Worm (Caenorhabditis elegans) whole organism, L1 larva: ENCODE data around the gene srlf-17.

Experiments used
- C04F5.9 ChIP-seq: sonication (generic microtip); optimal IDR thresholded peaks from 2 replicates; lab custom pipeline; 2016; ENCODE audit warnings: missing genetic modification characterization, missing compliant biosample characterization
- C34B4.2 ChIP-seq: sonication (generic microtip); optimal IDR thresholded peaks from 2 replicates; lab custom pipeline; 2017; ENCODE audit warnings: mild to moderate bottlenecking, missing genetic modification characterization, missing compliant biosample characterization
- Y116A8C.19 ChIP-seq: sonication (generic microtip); optimal IDR thresholded peaks from 2 replicates; lab custom pipeline; 2016; ENCODE audit warnings: missing compliant biosample characterization, missing genetic modification characterization, borderline replicate concordance
- aha-1 ChIP-seq: fragments of 150-350 bp; optimal IDR thresholded peaks from 2 replicates; lab custom pipeline; 2014; ENCODE audit warnings: missing biosample characterization, missing genetic modification characterization
- alr-1 ChIP-seq: fragments of 200-800 bp; sonication (Bioruptor generic); optimal IDR thresholded peaks from 2 replicates; lab custom pipeline; 2018; ENCODE audit warnings: borderline replicate concordance, mild to moderate bottlenecking, missing genetic modification characterization, missing compliant biosample characterization
- aly-2 ChIP-seq: fragments of 150-350 bp; optimal IDR thresholded peaks from 2 replicates; lab custom pipeline; 2014; ENCODE audit warnings: missing biosample characterization, missing genetic modification characterization
- ama-1 ChIP-seq: fragments of 150-350 bp; optimal IDR thresholded peaks from 2 replicates; lab custom pipeline; 2014
- ceh-88 ChIP-seq: fragments of 200-800 bp; sonication (Bioruptor generic); IDR thresholded peaks from 2 replicates; pipeline ENCODE4 v1.3.6; 2022; ENCODE audit warnings: missing genetic modification characterization, missing compliant biosample characterization
- dpl-1 ChIP-seq, 3 experiments: fragments of 150-350 bp in 2 of 3; sonication (generic microtip) in 1 of 3; optimal IDR thresholded peaks; 2 replicates each; lab custom pipeline; 2014 to 2017; ENCODE audit warnings: missing biosample characterization in 3 of 3, missing genetic modification characterization in 3 of 3, missing genetic modification reagents in 3 of 3
- dsc-1 ChIP-seq: sonication (generic microtip); optimal IDR thresholded peaks from 2 replicates; lab custom pipeline; 2016; ENCODE audit warnings: mild to moderate bottlenecking, missing genetic modification characterization, missing compliant biosample characterization
- efl-1 ChIP-seq, 4 experiments: fragments of 150-350 bp; optimal IDR thresholded peaks in 3 of 4; peaks in 1 of 4; 1 replicate in 1 of 4; 2 replicates in 3 of 4; lab custom pipeline; 2014; ENCODE audit warnings: missing biosample characterization in 2 of 4, missing genetic modification characterization in 2 of 4, missing genetic modification reagents in 2 of 4
- efl-3 ChIP-seq: fragments of 200-800 bp; sonication (Bioruptor generic); optimal IDR thresholded peaks from 2 replicates; lab custom pipeline; 2018; ENCODE audit warnings: mild to moderate bottlenecking, missing genetic modification characterization, missing compliant biosample characterization
- egl-13 ChIP-seq: sonication (generic microtip); optimal IDR thresholded peaks from 2 replicates; lab custom pipeline; 2016; ENCODE audit warnings: missing genotype, missing genetic modification reagents, missing genetic modification characterization, missing compliant biosample characterization
- egl-27 ChIP-seq, 2 experiments: fragments of 150-350 bp in 1 of 2; sonication (generic microtip); optimal IDR thresholded peaks; 3 replicates each; lab custom pipeline; 2017 to 2018; ENCODE audit warnings: missing biosample characterization in 2 of 2, missing genetic modification characterization in 2 of 2, missing genetic modification reagents in 2 of 2
- elt-3 ChIP-seq, 6 experiments: fragments of 150-350 bp in 1 of 6; sonication (generic microtip); optimal IDR thresholded peaks; 2 replicates each; lab custom pipeline; 2017 to 2018; ENCODE audit warnings: missing biosample characterization in 6 of 6, missing genetic modification characterization in 6 of 6, inconsistent platforms in 1 of 6
- fkh-8 ChIP-seq: sonication (generic microtip); optimal IDR thresholded peaks from 2 replicates; lab custom pipeline; 2016; ENCODE audit warnings: mild to moderate bottlenecking, missing genetic modification characterization, missing compliant biosample characterization
- fos-1 ChIP-seq: fragments of 150-350 bp; optimal IDR thresholded peaks from 2 replicates; lab custom pipeline; 2014; ENCODE audit warnings: missing biosample characterization, missing genetic modification characterization
- hlh-17 ChIP-seq: fragments of 200-800 bp; sonication (Bioruptor generic); optimal IDR thresholded peaks from 2 replicates; lab custom pipeline; 2018; ENCODE audit warnings: missing genetic modification characterization, mild to moderate bottlenecking, missing compliant biosample characterization, moderate library complexity, borderline replicate concordance
- hpl-2 ChIP-seq: fragments of 150-350 bp; optimal IDR thresholded peaks from 2 replicates; lab custom pipeline; 2014; ENCODE audit warnings: missing biosample characterization, missing genetic modification reagents, missing genetic modification characterization
- irx-1 ChIP-seq: sonication (generic microtip); optimal IDR thresholded peaks from 2 replicates; lab custom pipeline; 2016; ENCODE audit warnings: missing genetic modification characterization, missing compliant biosample characterization
- lin-14 ChIP-seq: fragments of 200-800 bp; sonication (Bioruptor generic); optimal IDR thresholded peaks from 2 replicates; lab custom pipeline; 2018; ENCODE audit warnings: mild to moderate bottlenecking, missing genetic modification characterization, moderate library complexity, missing compliant biosample characterization
- lin-39 ChIP-seq: fragments of 150-350 bp; optimal IDR thresholded peaks from 2 replicates; lab custom pipeline; 2014; ENCODE audit warnings: missing biosample characterization, missing genetic modification reagents, missing genetic modification characterization
- lsy-2 ChIP-seq, 2 experiments: fragments of 150-350 bp; optimal IDR thresholded peaks; 2 replicates each; lab custom pipeline; 2014; ENCODE audit warnings: missing biosample characterization in 2 of 2, missing genetic modification characterization in 2 of 2
- nhr-19 ChIP-seq: fragments of 200-800 bp; sonication (Bioruptor generic); conservative IDR thresholded peaks from 2 replicates; pipeline ENCODE4 v1.3.6; 2022; ENCODE audit warnings: missing genetic modification characterization, missing compliant biosample characterization
- nhr-20 ChIP-seq: sonication (generic microtip); optimal IDR thresholded peaks from 2 replicates; lab custom pipeline; 2016; ENCODE audit warnings: mild to moderate bottlenecking, missing genetic modification characterization, missing compliant biosample characterization
- nhr-237 ChIP-seq: fragments of 150-350 bp; optimal IDR thresholded peaks from 2 replicates; lab custom pipeline; 2014; ENCODE audit warnings: missing biosample characterization, missing genetic modification characterization
- nhr-28 ChIP-seq: fragments of 150-350 bp; optimal IDR thresholded peaks from 2 replicates; lab custom pipeline; 2014; ENCODE audit warnings: missing biosample characterization, missing genetic modification characterization
- nhr-47 ChIP-seq: sonication (generic microtip); optimal IDR thresholded peaks from 2 replicates; lab custom pipeline; 2016; ENCODE audit warnings: mild to moderate bottlenecking, missing genetic modification characterization, moderate library complexity, missing compliant biosample characterization
- nhr-71 ChIP-seq: sonication (generic microtip); optimal IDR thresholded peaks from 2 replicates; lab custom pipeline; 2016; ENCODE audit warnings: mild to moderate bottlenecking, missing genetic modification characterization, moderate library complexity, missing compliant biosample characterization
- nhr-77 ChIP-seq: fragments of 150-350 bp; optimal IDR thresholded peaks from 2 replicates; lab custom pipeline; 2014; ENCODE audit warnings: missing biosample characterization, missing genetic modification characterization
- nhr-85 ChIP-seq: sonication (generic microtip); peaks from one replicate; lab custom pipeline; 2016; ENCODE audit warnings: missing genetic modification characterization, inconsistent platforms, missing compliant biosample characterization
- rnt-1 ChIP-seq: sonication (generic microtip); optimal IDR thresholded peaks from 2 replicates; lab custom pipeline; 2016; ENCODE audit warnings: mild to moderate bottlenecking, missing genetic modification characterization, moderate library complexity, missing compliant biosample characterization
- skn-1 ChIP-seq: fragments of 150-350 bp; optimal IDR thresholded peaks from 2 replicates; lab custom pipeline; 2014; ENCODE audit warnings: missing biosample characterization, missing genetic modification characterization
- snu-23 ChIP-seq: sonication (generic microtip); optimal IDR thresholded peaks from 2 replicates; lab custom pipeline; 2016; ENCODE audit warnings: missing genetic modification characterization, missing compliant biosample characterization
- sox-4 ChIP-seq: sonication (generic microtip); optimal IDR thresholded peaks from 2 replicates; lab custom pipeline; 2016; ENCODE audit warnings: missing genetic modification characterization, missing compliant biosample characterization
- sptf-1 ChIP-seq: fragments of 150-350 bp; optimal IDR thresholded peaks from 2 replicates; lab custom pipeline; 2014; ENCODE audit warnings: missing biosample characterization, missing genetic modification characterization
- swsn-7 ChIP-seq: sonication (generic microtip); optimal IDR thresholded peaks from 2 replicates; lab custom pipeline; 2016; ENCODE audit warnings: missing genetic modification characterization, missing compliant biosample characterization
- tbx-2 ChIP-seq: sonication (generic microtip); optimal IDR thresholded peaks from 2 replicates; lab custom pipeline; 2016; ENCODE audit warnings: missing genetic modification characterization, missing compliant biosample characterization
- unc-130 ChIP-seq: fragments of 150-350 bp; optimal IDR thresholded peaks from 2 replicates; lab custom pipeline; 2017; ENCODE audit warnings: missing biosample characterization, missing genetic modification characterization, inconsistent platforms
- unc-30 ChIP-seq: sonication (generic microtip); optimal IDR thresholded peaks from 2 replicates; lab custom pipeline; 2017; ENCODE audit warnings: missing biosample characterization, missing genetic modification characterization
- unc-62 ChIP-seq: fragments of 150-350 bp; optimal IDR thresholded peaks from 2 replicates; lab custom pipeline; 2014; ENCODE audit warnings: missing biosample characterization, missing genetic modification reagents, missing genetic modification characterization
- unc-86 ChIP-seq: sonication (generic microtip); optimal IDR thresholded peaks from 2 replicates; lab custom pipeline; 2016; ENCODE audit warnings: missing genetic modification characterization, missing compliant biosample characterization
- zag-1 ChIP-seq: fragments of 150-350 bp; optimal IDR thresholded peaks from 2 replicates; lab custom pipeline; 2014; ENCODE audit warnings: missing biosample characterization, missing genetic modification characterization
- zip-4 ChIP-seq: fragments of 200-800 bp; sonication (Bioruptor generic); optimal IDR thresholded peaks from 2 replicates; lab custom pipeline; 2018; ENCODE audit warnings: mild to moderate bottlenecking, missing genetic modification characterization, moderate library complexity, missing compliant biosample characterization
- ztf-4 ChIP-seq: fragments of 150-350 bp; optimal IDR thresholded peaks from 2 replicates; lab custom pipeline; 2014; ENCODE audit warnings: missing biosample characterization, missing genetic modification characterization

Gene srlf-17

ce11 chrIV:11068314-11068713, 34.2 kb downstream of the srlf-17 start (continued):
- TF ChIP-seq unc-30 (tag; lab: Kevin White, UChicago) (no peak), swsn-7 (peak; percentile 51), aha-1 (no peak), ztf-4 (tag; lab: Kevin White, UChicago) (peak; percentile 69), nhr-77 (tag; lab: Kevin White, UChicago) (no peak), hpl-2 (GFP tag; lab: Kevin White, UChicago) (no peak), skn-1 (tag; lab: Kevin White, UChicago) (no peak), lsy-2 (tag; optimal IDR thresholded peaks at IDR 0.05; lab: Kevin White, UChicago) (peak; percentile 78 to 87)

- TF ChIP-seq rnt-1 (tag; lab: Kevin White, UChicago) (peak; percentile 55), lin-14 (GFP tag; lab: Kevin White, UChicago) (peak; percentile 53), fkh-8 (tag; lab: Kevin White, UChicago) (no peak), sptf-1 (no peak), unc-62 (no peak), nhr-19 (GFP tag; lab: Robert Waterston, UW) (peak; percentile 36), efl-1 (optimal IDR thresholded peaks at IDR 0.05; lab: Kevin White, UChicago) (no peak), efl-1 (GFP tag; optimal IDR thresholded peaks at IDR 0.05 in 1 of 2; lab: Kevin White, UChicago) (no peak), hpl-2 (GFP tag; lab: Kevin White, UChicago) (no peak), C34B4.2 (no peak), elt-3 (tag; optimal IDR thresholded peaks at IDR 0.05; lab: Kevin White, UChicago) (no peak), nhr-71 (peak; percentile 58), C04F5.9 (tag; lab: Kevin White, UChicago) (no peak), lsy-2 (tag; optimal IDR thresholded peaks at IDR 0.05; lab: Kevin White, UChicago) (peak; percentile 12 to 45), aha-1 (no peak), nhr-47 (no peak), skn-1 (tag; lab: Kevin White, UChicago) (no peak), ceh-88 (GFP tag; lab: Robert Waterston, UW) (no peak), dsc-1 (tag; lab: Kevin White, UChicago) (no peak), Y116A8C.19 (tag; lab: Kevin White, UChicago) (no peak), unc-30 (tag; lab: Kevin White, UChicago) (no peak), egl-27 (tag; optimal IDR thresholded peaks at IDR 0.05; lab: Kevin White, UChicago) (no peak), alr-1 (tag; lab: Kevin White, UChicago) (no peak), zip-4 (GFP tag; lab: Kevin White, UChicago) (no peak), unc-130 (tag; lab: Kevin White, UChicago) (no peak), nhr-20 (tag; lab: Kevin White, UChicago) (no peak), tbx-2 (tag; lab: Kevin White, UChicago) (no peak), irx-1 (no peak), hlh-17 (GFP tag; lab: Kevin White, UChicago) (no peak), unc-86 (tag; lab: Kevin White, UChicago) (no peak), nhr-28 (tag; lab: Kevin White, UChicago) (no peak), fos-1 (no peak), efl-3 (GFP tag; lab: Kevin White, UChicago) (no peak), sox-4 (no peak), egl-13 (no peak), aly-2 (tag; lab: Kevin White, UChicago) (no peak), ama-1 (no peak), nhr-85 (tag; lab: Kevin White, UChicago) (no peak), lin-39 (tag; lab: Kevin White, UChicago) (peak; percentile 50), dpl-1 (GFP tag; optimal IDR thresholded peaks at IDR 0.05; lab: Kevin White, UChicago) (no peak), zag-1 (tag; lab: Kevin White, UChicago) (no peak), snu-23 (GFP tag; lab: Kevin White, UChicago) (peak; percentile 17), nhr-237 (tag; lab: Kevin White, UChicago) (no peak)
These were observed 35.5 kb downstream of the srlf-17 start, which contains the start of gene ttr-17 for ce11 chrIV:11067003-11067402. TSS of gene ttr-17 (minus strand) at chrIV:11067026.
